Fruit fly (Drosophila melanogaster) whole organism, embryonic: ENCODE results near the gene BomT3.
A peak's percentile ranks its signal among the peaks of the same experiment; 100 is the strongest.

ENCODE experiments used
- Abd-B ChIP-seq: fragments of 200-800 bp; sonication (Bioruptor generic); optimal IDR thresholded peaks from 2 replicates; lab custom pipeline; 2018; ENCODE audit warnings: missing biosample characterization, mild to moderate bottlenecking, missing genetic modification characterization, moderate library complexity
- Aef1 ChIP-seq: fragments of 200-800 bp; sonication (Bioruptor generic); IDR thresholded peaks from 3 replicates; pipeline ENCODE4 v1.3.6; 2022; ENCODE audit warnings: missing biosample characterization, missing genetic modification characterization
- Atf6 ChIP-seq: fragments of 200-800 bp; sonication (Bioruptor generic); IDR thresholded peaks from 2 replicates; pipeline ENCODE4 v1.3.6; 2022; ENCODE audit warnings: missing biosample characterization, missing genetic modification characterization
- Bgb ChIP-seq: fragments of 200-800 bp; sonication (Bioruptor generic); IDR thresholded peaks from 2 replicates; pipeline ENCODE4 v1.3.6; 2022; ENCODE audit warnings: missing biosample characterization, missing genetic modification characterization; ENCODE audit not compliant: partially characterized antibody
- CG10979 ChIP-seq: fragments of 200-800 bp; sonication (Bioruptor generic); optimal IDR thresholded peaks from 2 replicates; lab custom pipeline; 2018; ENCODE audit warnings: missing biosample characterization, mild to moderate bottlenecking, missing genetic modification characterization, moderate library complexity
- CG11456 ChIP-seq: fragments of 200-800 bp; sonication (Bioruptor generic); IDR thresholded peaks from 3 replicates; pipeline ENCODE4 v1.3.6; 2022; ENCODE audit warnings: missing biosample characterization, missing genetic modification characterization
- CG11696 ChIP-seq: fragments of 200-800 bp; sonication (Bioruptor generic); IDR thresholded peaks from 2 replicates; pipeline ENCODE4 v1.3.6; 2022; ENCODE audit warnings: missing biosample characterization, missing genetic modification characterization
- CG12391 ChIP-seq: fragments of 200-800 bp; sonication (Bioruptor generic); optimal IDR thresholded peaks from 3 replicates; lab custom pipeline; 2018; ENCODE audit warnings: missing biosample characterization, mild to moderate bottlenecking, missing genetic modification characterization, moderate library complexity
- CG13624 ChIP-seq: fragments of 200-800 bp; sonication (Bioruptor generic); optimal IDR thresholded peaks from 2 replicates; lab custom pipeline; 2016; ENCODE audit warnings: missing biosample characterization, missing genetic modification characterization
- CG13775 ChIP-seq: fragments of 200-800 bp; sonication (Bioruptor generic); optimal IDR thresholded peaks from 3 replicates; lab custom pipeline; 2017; ENCODE audit warnings: missing biosample characterization, mild to moderate bottlenecking, missing genetic modification characterization
- CG1529 ChIP-seq: fragments of 200-800 bp; sonication (Bioruptor generic); optimal IDR thresholded peaks from 3 replicates; lab custom pipeline; 2018; ENCODE audit warnings: missing biosample characterization, missing genetic modification characterization
- CG15601 ChIP-seq: fragments of 200-800 bp; sonication (Bioruptor generic); optimal IDR thresholded peaks from 3 replicates; lab custom pipeline; 2019; ENCODE audit warnings: missing biosample characterization, mild to moderate bottlenecking, missing genetic modification characterization, moderate library complexity
- CG17612 ChIP-seq: fragments of 200-800 bp; sonication (Bioruptor generic); IDR thresholded peaks from 2 replicates; pipeline ENCODE4 v1.3.6; 2022; ENCODE audit warnings: missing biosample characterization, missing genetic modification characterization
- CG2875 ChIP-seq: fragments of 200-800 bp; sonication (Bioruptor generic); optimal IDR thresholded peaks from 2 replicates; lab custom pipeline; 2017; ENCODE audit warnings: missing biosample characterization, mild to moderate bottlenecking, missing genetic modification characterization, missing genetic modification reagents
- CG2889 ChIP-seq: fragments of 200-800 bp; sonication (Bioruptor generic); IDR thresholded peaks from 3 replicates; pipeline ENCODE4 v1.3.6; 2022; ENCODE audit warnings: missing biosample characterization, missing genetic modification characterization
- CG31224 ChIP-seq: fragments of 200-800 bp; sonication (Bioruptor generic); IDR thresholded peaks from 2 replicates; pipeline ENCODE4 v1.3.6; 2022; ENCODE audit warnings: missing biosample characterization, missing genetic modification characterization
- CG32532 ChIP-seq: fragments of 200-800 bp; sonication (Bioruptor generic); IDR thresholded peaks from 2 replicates; pipeline ENCODE4 v1.3.6; 2022; ENCODE audit warnings: missing biosample characterization, missing genetic modification characterization
- CG34422 ChIP-seq: fragments of 200-800 bp; sonication (Bioruptor generic); IDR thresholded peaks from 3 replicates; pipeline ENCODE4 v1.3.6; 2022; ENCODE audit warnings: missing biosample characterization, missing genetic modification characterization
- CG5953 ChIP-seq: fragments of 200-800 bp; sonication (Bioruptor generic); IDR thresholded peaks from 2 replicates; pipeline ENCODE4 v1.3.6; 2022; ENCODE audit warnings: missing biosample characterization, missing genetic modification characterization
- CG7357 ChIP-seq: fragments of 200-800 bp; sonication (Bioruptor generic); IDR thresholded peaks from 3 replicates; pipeline ENCODE4 v1.3.6; 2022; ENCODE audit warnings: missing biosample characterization, missing genetic modification characterization
- CG9609 ChIP-seq: fragments of 200-800 bp; sonication (Bioruptor generic); optimal IDR thresholded peaks from 3 replicates; lab custom pipeline; 2016; ENCODE audit warnings: missing biosample characterization, missing genetic modification characterization
- Camta ChIP-seq: fragments of 200-800 bp; sonication (Bioruptor generic); optimal IDR thresholded peaks from 2 replicates; lab custom pipeline; 2016; ENCODE audit warnings: missing biosample characterization, missing genetic modification characterization
- E2f1 ChIP-seq: fragments of 200-800 bp; sonication (Bioruptor generic); IDR thresholded peaks from 2 replicates; pipeline ENCODE4 v1.3.6; 2022; ENCODE audit warnings: missing biosample characterization, missing genetic modification characterization
- Hr3 ChIP-seq: fragments of 200-800 bp; sonication (Bioruptor generic); optimal IDR thresholded peaks from 3 replicates; lab custom pipeline; 2016; ENCODE audit warnings: missing biosample characterization, missing genetic modification characterization
- Lim3 ChIP-seq: fragments of 200-800 bp; sonication (Bioruptor generic); IDR thresholded peaks from 2 replicates; pipeline ENCODE4 v1.3.6; 2022; ENCODE audit warnings: missing biosample characterization, missing genetic modification characterization
- Mad ChIP-seq: fragments of 200-800 bp; sonication (Bioruptor generic); optimal IDR thresholded peaks from 2 replicates; lab custom pipeline; 2016; ENCODE audit warnings: missing biosample characterization, missing genetic modification characterization
- Med ChIP-seq: fragments of 200-800 bp; sonication (Bioruptor generic); peaks from one replicate; lab custom pipeline; 2016; ENCODE audit warnings: missing biosample characterization, missing genetic modification characterization, mild to moderate bottlenecking, inconsistent platforms, moderate library complexity
- NFAT ChIP-seq: fragments of 200-800 bp; sonication (Bioruptor generic); IDR thresholded peaks from 2 replicates; pipeline ENCODE4 v1.3.6; 2022; ENCODE audit warnings: missing biosample characterization, missing genetic modification characterization
- Oaz ChIP-seq: fragments of 200-800 bp; sonication (Bioruptor generic); IDR thresholded peaks from 2 replicates; pipeline ENCODE4 v1.3.6; 2022; ENCODE audit warnings: missing biosample characterization, missing genetic modification characterization
- abd-A ChIP-seq: fragments of 200-800 bp; sonication (Bioruptor generic); optimal IDR thresholded peaks from 3 replicates; lab custom pipeline; 2019; ENCODE audit warnings: missing biosample characterization, mild to moderate bottlenecking, missing genetic modification characterization, moderate library complexity
- chif ChIP-seq, 2 experiments: fragments of 200-800 bp; sonication (Bioruptor generic); optimal IDR thresholded peaks; 3 replicates each; lab custom pipeline; 2016; ENCODE audit warnings: missing biosample characterization in 2 of 2, missing genetic modification characterization in 2 of 2
- danr ChIP-seq: fragments of 200-800 bp; sonication (Bioruptor generic); IDR thresholded peaks from 2 replicates; pipeline ENCODE4 v1.3.6; 2022; ENCODE audit warnings: missing biosample characterization, missing genetic modification characterization
- dmrt11E ChIP-seq: fragments of 200-800 bp; sonication (Bioruptor generic); optimal IDR thresholded peaks from 3 replicates; lab custom pipeline; 2018; ENCODE audit warnings: missing biosample characterization, mild to moderate bottlenecking, missing genetic modification characterization, moderate library complexity
- dysf ChIP-seq: fragments of 200-800 bp; sonication (Bioruptor generic); IDR thresholded peaks from 3 replicates; pipeline ENCODE4 v1.3.6; 2022; ENCODE audit warnings: missing biosample characterization, missing genetic modification characterization
- esg ChIP-seq: fragments of 200-800 bp; sonication (Bioruptor generic); conservative IDR thresholded peaks from 2 replicates; pipeline ENCODE4 v1.3.6; 2022; ENCODE audit warnings: missing biosample characterization, missing genetic modification characterization
- gsb ChIP-seq: fragments of 200-800 bp; sonication (Bioruptor generic); IDR thresholded peaks from 2 replicates; pipeline ENCODE4 v1.3.6; 2022; ENCODE audit warnings: missing biosample characterization, missing genetic modification characterization
- gt ChIP-seq: fragments of 200-800 bp; sonication (Bioruptor generic); IDR thresholded peaks from 2 replicates; pipeline ENCODE4 v1.3.6; 2022; ENCODE audit warnings: missing biosample characterization, missing genetic modification characterization
- hb ChIP-seq: fragments of 200-800 bp; sonication (Bioruptor generic); IDR thresholded peaks from 3 replicates; pipeline ENCODE4 v1.3.6; 2022; ENCODE audit warnings: missing biosample characterization, missing genetic modification characterization; ENCODE audit not compliant: partially characterized antibody
- hth ChIP-seq: fragments of >200 bp; optimal IDR thresholded peaks from 2 replicates; lab custom pipeline; 2017; ENCODE audit warnings: inconsistent platforms
- lola ChIP-seq, 3 experiments: fragments of >200 bp in 2 of 3; fragments of 200-800 bp in 1 of 3; sonication (Bioruptor generic) in 1 of 3; optimal IDR thresholded peaks; 2 replicates each; lab custom pipeline; 2017 to 2019; ENCODE audit warnings: missing biosample characterization in 3 of 3, missing genetic modification characterization in 3 of 3, mild to moderate bottlenecking in 1 of 3, moderate library complexity in 1 of 3
- pfk ChIP-seq: fragments of 200-800 bp; sonication (Bioruptor generic); optimal IDR thresholded peaks from 2 replicates; lab custom pipeline; 2018; ENCODE audit warnings: missing biosample characterization, mild to moderate bottlenecking, missing genetic modification characterization, moderate library complexity
- pros ChIP-seq: fragments of 200-800 bp; sonication (Bioruptor generic); optimal IDR thresholded peaks from 3 replicates; lab custom pipeline; 2019; ENCODE audit warnings: missing biosample characterization, mild to moderate bottlenecking, missing genetic modification characterization, moderate library complexity
- ranshi ChIP-seq: fragments of 200-800 bp; sonication (Bioruptor generic); IDR thresholded peaks from 2 replicates; pipeline ENCODE4 v1.3.6; 2022; ENCODE audit warnings: missing biosample characterization, missing genetic modification characterization
- run ChIP-seq: fragments of 200-800 bp; sonication (Bioruptor generic); optimal IDR thresholded peaks from 3 replicates; lab custom pipeline; 2018; ENCODE audit warnings: missing biosample characterization, mild to moderate bottlenecking, missing genetic modification characterization
- sim ChIP-seq: fragments of 200-800 bp; sonication (Bioruptor generic); IDR thresholded peaks from 2 replicates; pipeline ENCODE4 v1.3.6; 2022; ENCODE audit warnings: missing biosample characterization, missing genetic modification characterization
- sna ChIP-seq: fragments of 200-800 bp; sonication (Bioruptor generic); IDR thresholded peaks from 2 replicates; pipeline ENCODE4 v1.3.6; 2022; ENCODE audit warnings: missing biosample characterization, missing genetic modification characterization; ENCODE audit not compliant: partially characterized antibody
- stc ChIP-seq: fragments of 200-800 bp; sonication (Bioruptor generic); IDR thresholded peaks from 2 replicates; pipeline ENCODE4 v1.3.6; 2022; ENCODE audit warnings: missing biosample characterization, missing genetic modification characterization
- toy ChIP-seq: fragments of 200-800 bp; sonication (Bioruptor generic); IDR thresholded peaks from 2 replicates; pipeline ENCODE4 v1.3.6; 2022; ENCODE audit warnings: missing biosample characterization, missing genetic modification characterization
- ttk ChIP-seq: fragments of 200-800 bp; sonication (Bioruptor generic); IDR thresholded peaks from 2 replicates; pipeline ENCODE4 v2.1.2; 2022; ENCODE audit warnings: missing biosample characterization, missing genetic modification characterization
- unpg ChIP-seq: fragments of 200-800 bp; sonication (Bioruptor generic); optimal IDR thresholded peaks from 3 replicates; lab custom pipeline; 2018; ENCODE audit warnings: missing biosample characterization, mild to moderate bottlenecking, missing genetic modification characterization, moderate library complexity
- wor ChIP-seq: fragments of 200-800 bp; sonication (Bioruptor generic); IDR thresholded peaks from 2 replicates; pipeline ENCODE4 v1.3.6; 2022; ENCODE audit warnings: missing biosample characterization, missing genetic modification characterization

Gene BomT3

dm6 chr3R:22039480-22039879, 46.7 kb downstream of the BomT3 start:
- peak in 1 of 2 experiments; percentile 9 for TF ChIP-seq chif (GFP tag; optimal IDR thresholded peaks at IDR 0.05; lab: Kevin White, UChicago)
- no peak for TF ChIP-seq Lim3
- peak; percentile 4 for TF ChIP-seq pros (GFP tag; lab: Kevin White, UChicago)
- TF ChIP-seq ranshi (GFP tag; lab: Robert Waterston, UW), result peak; percentile 63
- TF ChIP-seq CG13775 (GFP tag; lab: Kevin White, UChicago), result peak; percentile 29
- no peak for TF ChIP-seq CG2889 (GFP tag; lab: Robert Waterston, UW)
- TF ChIP-seq Aef1 (GFP tag; lab: Robert Waterston, UW), result no peak; the same call in 2 of the 3 replicates
- TF ChIP-seq CG32532 (GFP tag; lab: Robert Waterston, UW), result peak; percentile 27; the same call in 1 of the 2 replicates
- TF ChIP-seq Hr3 (GFP tag; lab: Kevin White, UChicago), result peak; percentile 25
- TF ChIP-seq pfk, result no peak
- TF ChIP-seq wor (GFP tag; lab: Robert Waterston, UW), result peak; percentile 43
- TF ChIP-seq unpg (GFP tag; lab: Kevin White, UChicago), result no peak
- TF ChIP-seq ttk (GFP tag; lab: Robert Waterston, UW), result peak; percentile 52
- TF ChIP-seq CG2875 (GFP tag; lab: Kevin White, UChicago), result peak; percentile 34
- peak; percentile 2 for TF ChIP-seq Camta (GFP tag; lab: Kevin White, UChicago)
- TF ChIP-seq toy (GFP tag; lab: Robert Waterston, UW), result no peak
- TF ChIP-seq dysf (GFP tag; lab: Robert Waterston, UW), result peak; percentile 55; the same call in 2 of the 3 replicates
- peak; percentile 2 for TF ChIP-seq CG13624 (GFP tag; lab: Kevin White, UChicago)
- TF ChIP-seq Abd-B (GFP tag; lab: Kevin White, UChicago), result peak; percentile 9
- TF ChIP-seq dmrt11E (tag; lab: Kevin White, UChicago), result peak; percentile 11
- TF ChIP-seq CG11696 (GFP tag; lab: Robert Waterston, UW), result no peak
- TF ChIP-seq gsb (GFP tag; lab: Robert Waterston, UW), result no peak
- TF ChIP-seq hb (GFP tag; lab: Robert Waterston, UW), result no peak
- TF ChIP-seq CG9609, result no peak
- peak; percentile 70 for TF ChIP-seq CG5953 (GFP tag; lab: Robert Waterston, UW)
- TF ChIP-seq Mad (GFP tag; lab: Kevin White, UChicago), result peak; percentile 17
- no peak for TF ChIP-seq hth
- peak; percentile 17; the same call in 1 of the 2 replicates for TF ChIP-seq sna (GFP tag; lab: Robert Waterston, UW)
- 0 out of 2 replicates have a peak, but pooled peaks have one; percentile 27 for TF ChIP-seq Atf6 (GFP tag; lab: Robert Waterston, UW)
- TF ChIP-seq NFAT (GFP tag; lab: Robert Waterston, UW), result 0 out of 2 replicates have a peak, but pooled peaks have one; percentile 5
- TF ChIP-seq CG15601 (tag; lab: Kevin White, UChicago), result peak; percentile 32
- no peak for TF ChIP-seq CG17612 (GFP tag; lab: Robert Waterston, UW)
- peak; percentile 43; the same call in 1 of the 2 replicates for TF ChIP-seq CG31224 (GFP tag; lab: Robert Waterston, UW)
- TF ChIP-seq CG12391 (tag; lab: Kevin White, UChicago), result peak; percentile 61
- TF ChIP-seq lola (GFP tag; optimal IDR thresholded peaks at IDR 0.05; lab: Kevin White, UChicago), result peak in 1 of 3 experiments; percentile 12
- TF ChIP-seq danr (GFP tag; lab: Robert Waterston, UW), result no peak
- peak; percentile 29; the same call in 1 of the 2 replicates for TF ChIP-seq esg (GFP tag; lab: Robert Waterston, UW)
- TF ChIP-seq sim (GFP tag; lab: Robert Waterston, UW), result peak; percentile 74; the same call in 1 of the 2 replicates
- no peak for TF ChIP-seq gt (GFP tag; lab: Robert Waterston, UW)
- TF ChIP-seq stc (GFP tag; lab: Robert Waterston, UW), result peak; percentile 82
- 0 out of 3 replicates have a peak, but pooled peaks have one; percentile 21 for TF ChIP-seq CG11456 (GFP tag; lab: Robert Waterston, UW)
- TF ChIP-seq Oaz (GFP tag; lab: Robert Waterston, UW), result no peak
- peak; percentile 53 for TF ChIP-seq E2f1 (GFP tag; lab: Robert Waterston, UW)
- peak; percentile 43 for TF ChIP-seq CG1529 (GFP tag; lab: Kevin White, UChicago)
- peak; percentile 79 for TF ChIP-seq Med (GFP tag; lab: Kevin White, UChicago)
- TF ChIP-seq CG7357 (GFP tag; lab: Robert Waterston, UW), result 0 out of 3 replicates have a peak, but pooled peaks have one; percentile 17
- TF ChIP-seq abd-A, result no peak
- TF ChIP-seq Bgb, result no peak
- no peak for TF ChIP-seq run (tag; lab: Kevin White, UChicago)
- peak; percentile 58 for TF ChIP-seq CG10979 (tag; lab: Kevin White, UChicago)
- peak; percentile 76 for TF ChIP-seq CG34422 (GFP tag; lab: Robert Waterston, UW)
